Fruit fly (Drosophila melanogaster): ENCODE data around the gene CG11590.
A peak's percentile ranks its signal among the peaks of the same experiment; 100 is the strongest.

The CG11590 gene

dm6 chrX:14227043-14227442 lies 27.1 kb downstream of the CG11590 start:
- TF ChIP-seq CTCF (optimal IDR thresholded peaks at IDR 0.05) (no peak), CG8478 (optimal IDR thresholded peaks at IDR 0.05) (no peak)

DNA sequence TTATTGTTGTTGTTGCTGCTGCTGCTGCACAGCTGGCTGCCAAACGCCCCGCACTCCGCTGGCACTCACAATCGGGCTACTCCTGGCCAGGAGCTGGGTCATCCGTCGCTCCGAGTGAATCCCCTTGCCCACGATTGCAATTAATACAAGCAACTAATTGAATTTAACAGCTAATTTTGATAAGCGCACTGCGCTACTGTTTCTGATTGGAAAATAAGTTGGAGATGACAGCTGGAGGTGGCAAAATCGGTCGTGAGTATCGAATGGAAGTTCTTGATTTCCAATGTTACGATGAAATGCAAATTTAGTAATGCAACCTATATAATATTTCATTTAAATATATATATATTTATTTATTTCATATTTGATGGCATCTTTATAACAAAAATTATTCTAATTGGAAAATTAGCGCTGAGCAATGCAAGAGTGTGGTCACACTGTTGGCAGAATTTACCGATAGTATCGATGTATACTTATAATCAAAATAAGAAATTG lies 33.9 kb downstream of the CG11590 start, which contains the start of gene CG42271:
CG42271 (minus strand) TSS at position 224 of the 495 bp plus-strand sequence.
- TF ChIP-seq CTCF (optimal IDR thresholded peaks at IDR 0.05) = no peak

- TF ChIP-seq CTCF (optimal IDR thresholded peaks at IDR 0.05) = no peak
- TF ChIP-seq CG8478 (optimal IDR thresholded peaks at IDR 0.05) = no peak
Observed at dm6 chrX:14234468-14234867, 34.5 kb downstream of the CG11590 start.

DNA sequence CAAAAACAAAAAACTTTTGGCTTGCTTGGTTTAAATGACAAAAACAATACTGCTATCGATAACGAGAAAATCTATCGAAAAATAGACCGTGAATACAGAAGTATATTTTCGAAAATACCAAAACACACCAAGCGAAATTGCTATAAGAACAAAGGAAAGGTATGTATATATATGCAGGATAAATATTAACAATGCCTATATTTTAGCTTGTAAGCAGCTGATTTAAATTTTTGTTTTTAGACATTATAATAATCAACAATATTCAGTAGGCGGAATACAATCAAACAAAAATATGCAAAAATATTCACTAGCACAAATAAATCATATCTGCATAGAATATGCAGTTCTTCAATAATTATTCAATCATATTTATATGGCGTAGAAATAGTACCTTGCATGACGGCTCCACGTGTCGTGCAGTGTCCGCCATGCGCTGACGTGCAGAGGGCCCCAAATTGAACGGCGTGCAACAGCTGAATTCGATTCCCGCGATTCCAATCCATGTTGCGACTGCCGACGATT lies 38.0 kb downstream of the CG11590 start, which contains the start of the genes Fbxl4 and Dus2:
Fbxl4 (minus strand) TSS at position 51 of the 522 bp plus-strand sequence.
Dus2 (plus strand) TSS at position 116 of the 522 bp plus-strand sequence.
- no peak for TF ChIP-seq CG8478 (optimal IDR thresholded peaks at IDR 0.05)
- TF ChIP-seq CTCF (optimal IDR thresholded peaks at IDR 0.05) = no peak

DNA sequence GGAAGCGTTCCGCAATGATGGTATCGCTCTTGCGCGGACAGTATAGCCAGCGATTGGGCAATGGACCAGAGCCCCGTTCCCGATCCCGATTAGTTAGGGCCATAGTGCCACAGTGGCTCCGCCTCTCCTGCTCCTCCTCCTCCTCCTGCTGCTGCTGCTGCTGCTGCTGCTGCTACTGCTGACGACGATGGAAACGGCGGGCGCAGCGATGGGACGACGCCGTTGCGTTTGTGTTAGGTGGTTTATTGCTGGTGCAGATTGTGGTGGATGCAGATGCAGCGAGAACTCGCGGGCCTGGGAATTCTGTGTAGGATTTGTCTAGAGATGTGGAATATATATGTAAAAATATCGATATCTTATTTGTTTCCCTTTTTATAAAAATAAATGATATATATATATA lies 42.5 kb downstream of the CG11590 start, which contains the start of gene mRNA-cap:
mRNA-cap (minus strand) TSS at position 344 of the 400 bp plus-strand sequence.
- TF ChIP-seq CTCF (optimal IDR thresholded peaks at IDR 0.05) (no peak), CG8478 (optimal IDR thresholded peaks at IDR 0.05) (no peak)

DNA sequence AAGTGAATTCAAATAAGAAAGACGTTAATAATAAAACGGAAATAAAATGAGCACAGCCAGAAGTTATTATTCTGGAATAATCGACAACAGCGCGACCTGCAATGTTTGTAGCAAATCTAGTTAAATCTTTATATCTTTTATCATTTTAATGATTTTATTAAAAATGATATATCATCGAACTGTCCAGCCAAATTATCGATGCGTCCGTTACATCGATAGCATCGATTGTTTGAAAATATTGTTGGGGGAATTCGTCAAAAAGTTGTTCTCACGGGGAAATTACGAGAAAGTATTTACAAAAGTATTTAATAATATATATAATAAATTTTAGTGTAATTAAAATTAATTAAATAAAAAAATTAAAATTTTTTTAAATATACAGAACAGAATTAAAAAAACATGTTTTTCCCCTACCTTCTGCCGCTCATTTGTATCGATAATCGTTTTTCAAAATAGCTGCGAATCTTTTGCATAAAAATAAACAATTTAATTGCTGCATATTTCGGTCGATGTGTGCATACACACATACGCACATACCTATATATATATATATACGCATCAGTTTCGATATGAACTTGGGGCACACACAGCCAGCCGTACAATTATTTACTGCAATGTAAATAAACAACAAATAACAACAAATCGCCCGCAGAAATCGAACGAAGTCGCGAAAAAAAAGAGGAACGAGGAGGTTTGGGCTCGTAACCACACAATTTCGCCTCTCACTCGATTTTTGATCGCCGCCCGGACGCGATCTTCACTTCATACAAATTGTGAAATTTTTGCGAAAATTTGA lies 43.2 kb downstream of the CG11590 start, which contains the start of gene CG32599:
CG32599 (plus strand) TSS at position 746 of the 796 bp plus-strand sequence.
- TF ChIP-seq CTCF (optimal IDR thresholded peaks at IDR 0.05) = no peak
- no peak for TF ChIP-seq CG8478 (optimal IDR thresholded peaks at IDR 0.05)

- TF ChIP-seq CG8478 (optimal IDR thresholded peaks at IDR 0.05) (no peak), CTCF (optimal IDR thresholded peaks at IDR 0.05) (peak; percentile 74 to 85)
Observed at dm6 chrX:14247035-14247786, 47.2 kb downstream of the CG11590 start, which contains the start of gene mud. mud (plus strand) TSS chrX:14247732.

Measured in S2 (cell line).